Worm (Caenorhabditis elegans) whole organism, L4 larva: Measurements from ENCODE around the gene F02E11.7.

Experiments used
- F37D6.2 ChIP-seq: sonication (generic microtip); optimal IDR thresholded peaks from 2 replicates; lab custom pipeline; 2016; ENCODE audit warnings: mild to moderate bottlenecking, missing genetic modification characterization, missing compliant biosample characterization
- F49E8.2 ChIP-seq: sonication (generic microtip); optimal IDR thresholded peaks from 2 replicates; lab custom pipeline; 2016; ENCODE audit warnings: missing compliant biosample characterization, mild to moderate bottlenecking, missing genetic modification characterization, borderline replicate concordance
- R02D3.7 ChIP-seq: fragments of 150-350 bp; sonication (generic microtip); optimal IDR thresholded peaks from 3 replicates; lab custom pipeline; 2014; ENCODE audit warnings: missing biosample characterization, missing genetic modification characterization
- T26A8.4 ChIP-seq: fragments of 200-800 bp; sonication (Bioruptor generic); IDR thresholded peaks from 2 replicates; pipeline ENCODE4 v1.3.6; 2022; ENCODE audit warnings: missing genetic modification characterization, missing compliant biosample characterization
- Y48G9A.11 ChIP-seq: fragments of 200-800 bp; sonication (Bioruptor generic); IDR thresholded peaks from 2 replicates; pipeline ENCODE4 v1.3.6; 2022; ENCODE audit warnings: missing genetic modification reagents, missing genetic modification characterization, missing compliant biosample characterization
- Y75B8A.6 ChIP-seq: fragments of 200-800 bp; sonication (Bioruptor generic); IDR thresholded peaks from 2 replicates; pipeline ENCODE4 v1.3.6; 2022; ENCODE audit warnings: missing genetic modification reagents, missing genetic modification characterization, missing compliant biosample characterization
- ZK337.2 ChIP-seq: fragments of 200-800 bp; sonication (Bioruptor generic); IDR thresholded peaks from 2 replicates; pipeline ENCODE4 v1.3.6; 2022; ENCODE audit warnings: missing genetic modification reagents, missing genetic modification characterization, missing compliant biosample characterization
- aha-1 ChIP-seq: fragments of 150-350 bp; peaks from one replicate; lab custom pipeline; 2014; ENCODE audit warnings: missing biosample characterization, missing genetic modification characterization
- ama-1 ChIP-seq: fragments of 150-350 bp; optimal IDR thresholded peaks from 2 replicates; lab custom pipeline; 2014; ENCODE audit warnings: inconsistent platforms, mixed read lengths
- arid-1 ChIP-seq: fragments of 200-800 bp; sonication (Bioruptor generic); conservative IDR thresholded peaks from 2 replicates; pipeline ENCODE4 v1.3.6; 2022; ENCODE audit warnings: missing genetic modification reagents, missing genetic modification characterization, missing compliant biosample characterization
- ceh-44 ChIP-seq: fragments of 200-800 bp; sonication (Bioruptor generic); IDR thresholded peaks from 2 replicates; pipeline ENCODE4 v1.3.6; 2022; ENCODE audit warnings: missing genetic modification reagents, missing genetic modification characterization, missing compliant biosample characterization
- ceh-82 ChIP-seq: sonication (generic microtip); optimal IDR thresholded peaks from 2 replicates; lab custom pipeline; 2017; ENCODE audit warnings: missing biosample characterization, missing genetic modification characterization
- ctbp-1 ChIP-seq: fragments of 200-800 bp; sonication (Bioruptor generic); IDR thresholded peaks from 2 replicates; pipeline ENCODE4 v1.3.6; 2022; ENCODE audit warnings: missing genetic modification reagents, missing genetic modification characterization, missing compliant biosample characterization
- daf-16 ChIP-seq, 3 experiments: sonication (generic microtip); optimal IDR thresholded peaks; 2 replicates each; lab custom pipeline; 2016 to 2017; ENCODE audit warnings: missing genetic modification characterization in 3 of 3, missing genetic modification reagents in 3 of 3, mild to moderate bottlenecking in 2 of 3, missing compliant biosample characterization in 2 of 3, missing biosample characterization in 1 of 3, moderate library complexity in 1 of 3
- daf-19 ChIP-seq: fragments of 200-800 bp; sonication (Bioruptor generic); conservative IDR thresholded peaks from 2 replicates; pipeline ENCODE4 v1.3.6; 2022; ENCODE audit warnings: missing genetic modification characterization, missing compliant biosample characterization
- dmd-8 ChIP-seq: fragments of 200-800 bp; sonication (Bioruptor generic); IDR thresholded peaks from 2 replicates; pipeline ENCODE4 v1.3.6; 2022; ENCODE audit warnings: missing genetic modification characterization, missing compliant biosample characterization
- dmd-9 ChIP-seq: fragments of 200-800 bp; sonication (Bioruptor generic); IDR thresholded peaks from 2 replicates; pipeline ENCODE4 v1.3.6; 2022; ENCODE audit warnings: missing genetic modification reagents, missing genetic modification characterization, missing compliant biosample characterization
- dpl-1 ChIP-seq: fragments of 150-350 bp; optimal IDR thresholded peaks from 2 replicates; lab custom pipeline; 2014; ENCODE audit warnings: missing biosample characterization, missing genetic modification reagents, missing genetic modification characterization
- duxl-1 ChIP-seq: sonication (generic microtip); optimal IDR thresholded peaks from 2 replicates; lab custom pipeline; 2016; ENCODE audit warnings: mild to moderate bottlenecking, missing genetic modification characterization, moderate library complexity, missing compliant biosample characterization; ENCODE audit not compliant: poor library complexity
- dve-1 ChIP-seq: sonication (generic microtip); optimal IDR thresholded peaks from 2 replicates; lab custom pipeline; 2017; ENCODE audit warnings: antibody characterized with exemption, mild to moderate bottlenecking, missing genetic modification characterization, missing compliant biosample characterization; ENCODE audit not compliant: insufficient read depth
- egl-27 ChIP-seq: sonication (generic microtip); optimal IDR thresholded peaks from 3 replicates; lab custom pipeline; 2017; ENCODE audit warnings: missing biosample characterization, missing genetic modification reagents, missing genetic modification characterization
- egl-43 ChIP-seq: fragments of 200-800 bp; sonication (Bioruptor generic); IDR thresholded peaks from 2 replicates; pipeline ENCODE4 v1.3.6; 2022; ENCODE audit warnings: missing genetic modification reagents, missing genetic modification characterization, missing compliant biosample characterization
- gei-8 ChIP-seq: fragments of 200-800 bp; sonication (Bioruptor generic); optimal IDR thresholded peaks from 2 replicates; lab custom pipeline; 2018; ENCODE audit warnings: mild to moderate bottlenecking, missing genetic modification characterization, missing compliant biosample characterization
- jun-1 ChIP-seq: fragments of 150-350 bp; optimal IDR thresholded peaks from 2 replicates; lab custom pipeline; 2014; ENCODE audit warnings: missing biosample characterization, missing genetic modification reagents, missing genetic modification characterization
- lim-7 ChIP-seq: fragments of 200-800 bp; sonication (Bioruptor generic); IDR thresholded peaks from 2 replicates; pipeline ENCODE4 v1.3.6; 2022; ENCODE audit warnings: missing genetic modification characterization, missing compliant biosample characterization
- lin-15B ChIP-seq: fragments of 150-350 bp; sonication (generic microtip); optimal IDR thresholded peaks from 3 replicates; lab custom pipeline; 2014; ENCODE audit warnings: missing biosample characterization, missing genetic modification characterization
- lin-38 ChIP-seq: fragments of 200-800 bp; sonication (Bioruptor generic); IDR thresholded peaks from 2 replicates; pipeline ENCODE4 v1.3.6; 2022; ENCODE audit warnings: missing genetic modification reagents, missing genetic modification characterization, missing compliant biosample characterization
- lsy-2 ChIP-seq, 2 experiments: fragments of 150-350 bp in 1 of 2; sonication (generic microtip) in 1 of 2; optimal IDR thresholded peaks; 2 replicates each; lab custom pipeline; 2014 to 2017; ENCODE audit warnings: missing biosample characterization in 2 of 2, missing genetic modification characterization in 2 of 2
- madf-9 ChIP-seq: fragments of 200-800 bp; sonication (Bioruptor generic); conservative IDR thresholded peaks from 2 replicates; pipeline ENCODE4 v1.3.6; 2022; ENCODE audit warnings: missing genetic modification reagents, missing genetic modification characterization, missing compliant biosample characterization
- mep-1 ChIP-seq: fragments of 150-350 bp; sonication (generic microtip); optimal IDR thresholded peaks from 3 replicates; lab custom pipeline; 2014; ENCODE audit warnings: missing biosample characterization, missing genetic modification characterization
- mxl-2 ChIP-seq: fragments of 200-800 bp; sonication (Bioruptor generic); conservative IDR thresholded peaks from 2 replicates; pipeline ENCODE4 v1.3.6; 2022; ENCODE audit warnings: missing genetic modification reagents, missing genetic modification characterization, missing compliant biosample characterization
- nhr-111 ChIP-seq: fragments of 200-800 bp; sonication (Bioruptor generic); optimal IDR thresholded peaks from 2 replicates; lab custom pipeline; 2018; ENCODE audit warnings: mild to moderate bottlenecking, missing genetic modification characterization, missing compliant biosample characterization
- nhr-237 ChIP-seq: sonication (generic microtip); optimal IDR thresholded peaks from 2 replicates; lab custom pipeline; 2017; ENCODE audit warnings: missing biosample characterization, missing genetic modification characterization
- nhr-25 ChIP-seq: sonication (generic microtip); optimal IDR thresholded peaks from 2 replicates; lab custom pipeline; 2017; ENCODE audit warnings: missing genetic modification characterization, mild to moderate bottlenecking, missing compliant biosample characterization, antibody characterized with exemption, moderate library complexity, borderline replicate concordance; ENCODE audit not compliant: insufficient read depth
- nhr-28 ChIP-seq: fragments of 150-350 bp; optimal IDR thresholded peaks from 2 replicates; lab custom pipeline; 2014; ENCODE audit warnings: missing biosample characterization, missing genetic modification characterization
- nhr-41 ChIP-seq: fragments of 200-800 bp; sonication (Bioruptor generic); IDR thresholded peaks from 2 replicates; pipeline ENCODE4 v1.3.6; 2022; ENCODE audit warnings: missing genetic modification reagents, missing genetic modification characterization, missing compliant biosample characterization
- pha-4 ChIP-seq, 2 experiments: fragments of 150-350 bp in 1 of 2; fragments of 200-800 bp in 1 of 2; sonication (Bioruptor generic) in 1 of 2; IDR thresholded peaks in 1 of 2; optimal IDR thresholded peaks in 1 of 2; 2 replicates each; pipeline versions ENCODE4 v1.3.6 to Lab custom; 2014 to 2022; ENCODE audit warnings: missing genetic modification characterization in 2 of 2, missing genetic modification reagents in 2 of 2, missing biosample characterization in 1 of 2, missing compliant biosample characterization in 1 of 2
- pqm-1 ChIP-seq: sonication (generic microtip); optimal IDR thresholded peaks from 2 replicates; lab custom pipeline; 2017; ENCODE audit warnings: missing biosample characterization, missing genetic modification characterization
- sdz-12 ChIP-seq: fragments of 200-800 bp; sonication (Bioruptor generic); optimal IDR thresholded peaks from 2 replicates; lab custom pipeline; 2018; ENCODE audit warnings: mild to moderate bottlenecking, missing genetic modification characterization, missing compliant biosample characterization
- set-16 ChIP-seq: fragments of 200-800 bp; sonication (Bioruptor generic); IDR thresholded peaks from 2 replicates; pipeline ENCODE4 v1.3.6; 2022; ENCODE audit warnings: missing genetic modification reagents, missing genetic modification characterization, missing compliant biosample characterization
- skn-1 ChIP-seq: fragments of 150-350 bp; optimal IDR thresholded peaks from 2 replicates; lab custom pipeline; 2014; ENCODE audit warnings: missing biosample characterization, missing genetic modification characterization
- snpc-1.2 ChIP-seq: fragments of 200-800 bp; sonication (Bioruptor generic); IDR thresholded peaks from 2 replicates; pipeline ENCODE4 v1.3.6; 2022; ENCODE audit warnings: missing genetic modification reagents, missing genetic modification characterization, missing compliant biosample characterization
- tag-97 ChIP-seq: fragments of 200-800 bp; sonication (Bioruptor generic); IDR thresholded peaks from 2 replicates; pipeline ENCODE4 v1.3.6; 2022; ENCODE audit warnings: missing genetic modification characterization, missing compliant biosample characterization
- unc-130 ChIP-seq: sonication (generic microtip); optimal IDR thresholded peaks from 2 replicates; lab custom pipeline; 2016; ENCODE audit warnings: missing genetic modification reagents, missing genetic modification characterization, missing compliant biosample characterization
- unc-39 ChIP-seq: sonication (generic microtip); optimal IDR thresholded peaks from 2 replicates; lab custom pipeline; 2017; ENCODE audit warnings: missing biosample characterization, missing genetic modification characterization
- vab-7 ChIP-seq: fragments of 200-800 bp; sonication (Bioruptor generic); IDR thresholded peaks from 2 replicates; pipeline ENCODE4 v1.3.6; 2022; ENCODE audit warnings: missing genetic modification reagents, missing genetic modification characterization, missing compliant biosample characterization
- zfp-3 ChIP-seq: fragments of 200-800 bp; sonication (Bioruptor generic); conservative IDR thresholded peaks from 2 replicates; pipeline ENCODE4 v1.3.6; 2022; ENCODE audit warnings: missing genetic modification reagents, missing genetic modification characterization, missing compliant biosample characterization
- zip-11 ChIP-seq: fragments of 200-800 bp; sonication (Bioruptor generic); IDR thresholded peaks from 2 replicates; pipeline ENCODE4 v1.3.6; 2022; ENCODE audit warnings: missing genetic modification characterization, missing compliant biosample characterization
- ztf-11 ChIP-seq: fragments of 150-350 bp; optimal IDR thresholded peaks from 2 replicates; lab custom pipeline; 2014; ENCODE audit warnings: missing biosample characterization, missing genetic modification characterization
- ztf-7 ChIP-seq: fragments of 150-350 bp; optimal IDR thresholded peaks from 2 replicates; lab custom pipeline; 2014; ENCODE audit warnings: missing biosample characterization, missing genetic modification characterization

The F02E11.7 gene

DNA sequence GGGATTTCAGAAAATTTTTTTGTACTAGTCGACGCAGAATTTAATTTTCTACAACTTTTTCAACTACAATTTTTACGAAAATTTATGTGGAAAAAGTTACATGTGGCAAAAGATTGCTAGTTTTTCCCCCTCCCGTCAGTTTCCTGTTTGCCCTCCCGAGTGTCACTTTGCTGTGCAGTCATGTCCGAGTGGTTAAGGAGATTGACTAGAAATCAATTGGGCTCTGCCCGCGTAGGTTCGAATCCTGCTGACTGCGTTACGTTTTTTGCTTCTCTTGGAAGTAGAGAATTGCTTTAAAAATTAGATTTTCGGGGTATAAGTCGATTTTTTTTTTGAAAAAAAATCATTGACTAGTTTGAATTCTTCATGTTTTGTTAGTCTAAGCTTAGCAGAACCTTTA, 350 bp downstream of the F02E11.7 start:
- TF ChIP-seq ceh-82 (no peak), gei-8 (GFP tag; lab: Kevin White, UChicago) (no peak), F49E8.2 (no peak), vab-7 (GFP tag; lab: Robert Waterston, UW) (peak; percentile 57; the same call in 1 of the 2 replicates), duxl-1 (peak; percentile 61), lsy-2 (tag; optimal IDR thresholded peaks at IDR 0.05; lab: Kevin White, UChicago) (no peak), dpl-1 (no peak), Y48G9A.11 (no peak), F37D6.2 (tag; lab: Kevin White, UChicago) (no peak), dve-1 (tag; lab: Kevin White, UChicago) (peak; percentile 27), ceh-44 (0 out of 2 replicates have a peak, but pooled peaks have one; percentile 22), T26A8.4 (0 out of 2 replicates have a peak, but pooled peaks have one; percentile 26), ctbp-1 (GFP tag; lab: Robert Waterston, UW) (no peak), nhr-237 (tag; lab: Kevin White, UChicago) (no peak), egl-43 (0 out of 2 replicates have a peak, but pooled peaks have one; percentile 61), jun-1 (tag; lab: Kevin White, UChicago) (no peak), unc-130 (no peak), pqm-1 (tag; lab: Kevin White, UChicago) (no peak), ztf-11 (no peak), dmd-8 (GFP tag; lab: Robert Waterston, UW) (0 out of 2 replicates have a peak, but pooled peaks have one; percentile 45), skn-1 (tag; lab: Kevin White, UChicago) (no peak), dmd-9 (GFP tag; lab: Robert Waterston, UW) (no peak), egl-27 (tag; lab: Kevin White, UChicago) (no peak), nhr-28 (tag; lab: Kevin White, UChicago) (no peak), R02D3.7 (tag; lab: Kevin White, UChicago) (no peak), daf-16 (GFP tag; optimal IDR thresholded peaks at IDR 0.05; lab: Kevin White, UChicago) (peak in 1 of 2 experiments; percentile 21), daf-16 (tag; optimal IDR thresholded peaks at IDR 0.05; lab: Kevin White, UChicago) (no peak), nhr-25 (tag; lab: Kevin White, UChicago) (no peak), ZK337.2 (GFP tag; lab: Robert Waterston, UW) (no peak), nhr-111 (GFP tag; lab: Kevin White, UChicago) (no peak), unc-39 (tag; lab: Kevin White, UChicago) (no peak), ztf-7 (tag; lab: Kevin White, UChicago) (no peak), madf-9 (GFP tag; lab: Robert Waterston, UW) (no peak), sdz-12 (GFP tag; lab: Kevin White, UChicago) (no peak), zfp-3 (GFP tag; lab: Robert Waterston, UW) (0 out of 2 replicates have a peak, but pooled peaks have one; percentile 43), zip-11 (GFP tag; lab: Robert Waterston, UW) (no peak), ama-1 (lab: Kevin White, UChicago) (no peak), aha-1 (tag; lab: Kevin White, UChicago) (no peak), lin-15B (tag; lab: Kevin White, UChicago) (no peak), snpc-1.2 (GFP tag; lab: Robert Waterston, UW) (0 out of 2 replicates have a peak, but pooled peaks have one; percentile 45), Y75B8A.6 (GFP tag; lab: Robert Waterston, UW) (no peak), mep-1 (tag; lab: Kevin White, UChicago) (no peak), nhr-41 (no peak), pha-4 (GFP tag; IDR thresholded peaks at IDR 0.05; lab: Robert Waterston, UW) (peak; percentile 53; the same call in 1 of the 2 replicates), pha-4 (tag; optimal IDR thresholded peaks at IDR 0.05; lab: Kevin White, UChicago) (no peak), lim-7 (GFP tag; lab: Robert Waterston, UW) (peak; percentile 70), lin-38 (GFP tag; lab: Robert Waterston, UW) (peak; percentile 56), daf-19 (GFP tag; lab: Robert Waterston, UW) (no peak), set-16 (GFP tag; lab: Robert Waterston, UW) (no peak), arid-1 (GFP tag; lab: Robert Waterston, UW) (no peak), tag-97 (GFP tag; lab: Robert Waterston, UW) (no peak), mxl-2 (GFP tag; lab: Robert Waterston, UW) (no peak)
